Fruit fly (Drosophila melanogaster) whole organism: Measurements from ENCODE around the gene CG3330.

Experiments used
- CG8478 ChIP-seq: fragments of >200 bp; optimal IDR thresholded peaks from 2 replicates; lab custom pipeline; 2018; ENCODE audit warnings: inconsistent platforms
- Dll ChIP-seq: fragments of >200 bp; optimal IDR thresholded peaks from 2 replicates; lab custom pipeline; 2017
- EcR ChIP-seq, 2 experiments: fragments of >200 bp; optimal IDR thresholded peaks; 2 replicates each; lab custom pipeline; 2017; ENCODE audit warnings: missing biosample characterization in 2 of 2, missing genetic modification characterization in 2 of 2, missing genetic modification reagents in 2 of 2
- pan ChIP-seq: fragments of >200 bp; optimal IDR thresholded peaks from 2 replicates; lab custom pipeline; 2017
- psq ChIP-seq: fragments of >200 bp; optimal IDR thresholded peaks from 2 replicates; lab custom pipeline; 2017
- usp ChIP-seq: fragments of >200 bp; optimal IDR thresholded peaks from 2 replicates; lab custom pipeline; 2017; ENCODE audit warnings: missing biosample characterization, missing genetic modification characterization, mixed read lengths

The CG3330 gene

DNA sequence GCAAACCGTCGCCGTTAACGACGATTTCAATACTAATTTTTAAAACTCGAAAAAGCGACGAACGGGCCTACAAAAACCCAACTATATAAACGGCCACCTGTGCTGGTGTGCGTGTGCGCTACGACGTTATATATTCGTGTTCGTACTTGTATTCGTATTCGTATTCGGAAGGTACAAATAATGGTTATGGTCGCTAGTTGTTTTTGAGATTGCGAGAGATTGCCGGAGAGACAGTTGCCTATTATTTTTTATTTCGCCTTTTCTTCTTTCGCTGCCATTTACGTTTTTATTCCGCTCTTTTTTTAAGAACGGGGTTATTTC is 48.9 kb downstream of the CG3330 start:
- TF ChIP-seq EcR (GFP tag; optimal IDR thresholded peaks at IDR 0.05; lab: Kevin White, UChicago) (no peak), psq (lab: Kevin White, UChicago) (no peak), Dll (no peak), usp (no peak), pan (lab: Kevin White, UChicago) (no peak), CG8478 (lab: Kevin White, UChicago) (no peak)

DNA sequence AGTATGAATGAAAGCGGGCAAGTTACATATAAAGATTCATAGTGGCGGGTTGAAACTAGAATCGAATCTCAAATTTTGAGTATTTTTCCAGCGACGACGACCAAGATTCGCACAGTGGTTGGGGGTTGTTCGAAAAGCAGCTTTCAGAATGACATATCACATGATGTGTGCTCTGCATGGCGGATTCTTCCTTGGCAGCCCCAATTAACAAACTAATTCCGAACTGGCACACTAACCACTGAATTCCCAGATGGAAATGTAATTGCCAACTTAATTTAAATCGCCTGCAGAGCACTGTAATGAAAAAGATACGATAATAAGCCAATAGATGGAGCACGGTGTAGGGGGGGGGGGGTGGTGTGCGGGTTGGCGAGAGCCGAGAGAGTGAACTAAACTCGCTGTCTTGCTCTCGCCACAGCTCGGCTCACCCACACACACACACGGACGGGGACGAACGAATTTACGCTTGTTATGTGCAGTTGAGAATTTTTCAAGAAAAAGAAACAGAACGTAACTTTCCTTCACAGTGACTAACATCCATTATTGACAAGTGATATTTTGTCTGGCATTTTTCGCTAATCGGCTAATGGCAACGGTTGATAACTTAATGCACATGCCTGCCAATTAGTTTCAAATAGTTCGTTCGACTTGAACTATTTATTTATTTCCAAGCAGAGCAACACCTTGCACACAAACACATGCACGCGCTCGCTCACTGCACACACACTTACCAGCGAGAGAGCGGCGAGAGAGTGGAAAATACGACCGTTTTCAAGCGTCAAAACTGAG is 49.5 kb downstream of the CG3330 start:
- TF ChIP-seq CG8478 (lab: Kevin White, UChicago) (no peak), Dll (peak; percentile 70), pan (lab: Kevin White, UChicago) (no peak), usp (no peak), EcR (GFP tag; optimal IDR thresholded peaks at IDR 0.05; lab: Kevin White, UChicago) (no peak), psq (lab: Kevin White, UChicago) (no peak)
